Fruit fly (Drosophila melanogaster) whole organism, larva: ENCODE results near the gene PpD6.

Experiments
- noc ChIP-seq: fragments of 200-800 bp; sonication (Bioruptor generic); optimal IDR thresholded peaks from 3 replicates; lab custom pipeline; 2019; ENCODE audit warnings: missing biosample characterization, mild to moderate bottlenecking, missing genetic modification characterization, moderate library complexity

Gene PpD6

dm6 chr2L:3154749-3155148 is 45.3 kb downstream of the PpD6 start:
- no peak for TF ChIP-seq noc (tag; lab: Kevin White, UChicago)

- no peak for TF ChIP-seq noc (tag; lab: Kevin White, UChicago)
Observed at dm6 chr2L:3155804-3156203, 46.3 kb downstream of the PpD6 start.

- TF ChIP-seq noc (tag; lab: Kevin White, UChicago), result no peak
Observed at dm6 chr2L:3158260-3159072, 49.0 kb downstream of the PpD6 start.

dm6 chr2L:3159144-3160000 is 49.9 kb downstream of the PpD6 start, which contains the start of the genes Mad and gkt:
Gene Mad (minus strand): TSS chr2L:3159643.
Gene gkt (plus strand): TSS chr2L:3159950.
- no peak for TF ChIP-seq noc (tag; lab: Kevin White, UChicago)
